Worm (Caenorhabditis elegans) whole organism, young adult: Measurements from ENCODE around the gene Y45F10D.7.

Source experiments
- B0019.2 ChIP-seq: fragments of 200-800 bp; sonication (Bioruptor generic); conservative IDR thresholded peaks from 2 replicates; pipeline ENCODE4 v1.3.6; 2022; ENCODE audit warnings: missing genetic modification reagents, missing genetic modification characterization, missing compliant biosample characterization
- B0035.1 ChIP-seq: sonication (generic microtip); optimal IDR thresholded peaks from 2 replicates; lab custom pipeline; 2016; ENCODE audit warnings: missing genetic modification characterization, mild to moderate bottlenecking, missing compliant biosample characterization, missing genotype, missing genetic modification reagents
- B0261.1 ChIP-seq: sonication (generic microtip); optimal IDR thresholded peaks from 2 replicates; lab custom pipeline; 2016; ENCODE audit warnings: mild to moderate bottlenecking, missing genetic modification characterization, moderate library complexity, missing compliant biosample characterization
- F10E7.11 ChIP-seq: sonication (generic microtip); optimal IDR thresholded peaks from 2 replicates; lab custom pipeline; 2017; ENCODE audit warnings: mild to moderate bottlenecking, missing genetic modification characterization, moderate library complexity, missing compliant biosample characterization
- F39B2.1 ChIP-seq: fragments of 200-800 bp; sonication (Bioruptor generic); IDR thresholded peaks from 2 replicates; pipeline ENCODE4 v1.3.6; 2022; ENCODE audit warnings: missing genetic modification reagents, missing genetic modification characterization, missing compliant biosample characterization
- F52B5.7 ChIP-seq: sonication (generic microtip); optimal IDR thresholded peaks from 2 replicates; lab custom pipeline; 2016; ENCODE audit warnings: mild to moderate bottlenecking, missing genetic modification characterization, missing compliant biosample characterization
- F55B11.4 ChIP-seq: sonication (generic microtip); optimal IDR thresholded peaks from 2 replicates; lab custom pipeline; 2016; ENCODE audit warnings: missing compliant biosample characterization, missing genetic modification characterization, borderline replicate concordance; ENCODE audit not compliant: insufficient read depth
- Y53G8AR.9 ChIP-seq: fragments of 200-800 bp; sonication (Bioruptor generic); conservative IDR thresholded peaks from 2 replicates; pipeline ENCODE4 v1.3.6; 2022; ENCODE audit warnings: missing genetic modification reagents, missing genetic modification characterization, missing compliant biosample characterization
- Y79H2A.3 ChIP-seq: fragments of 200-800 bp; sonication (Bioruptor generic); conservative IDR thresholded peaks from 2 replicates; pipeline ENCODE4 v1.3.6; 2022; ENCODE audit warnings: missing genetic modification reagents, missing genetic modification characterization, missing compliant biosample characterization
- Y95B8A.8 ChIP-seq: fragments of 200-800 bp; sonication (Bioruptor generic); IDR thresholded peaks from 2 replicates; pipeline ENCODE4 v1.3.6; 2022; ENCODE audit warnings: missing genetic modification reagents, missing genetic modification characterization, missing compliant biosample characterization
- akir-1 ChIP-seq: fragments of 200-800 bp; sonication (Bioruptor generic); optimal IDR thresholded peaks from 2 replicates; lab custom pipeline; 2018; ENCODE audit warnings: mild to moderate bottlenecking, missing genetic modification characterization, moderate library complexity, missing compliant biosample characterization
- atf-7 ChIP-seq: sonication (generic microtip); optimal IDR thresholded peaks from 2 replicates; lab custom pipeline; 2017; ENCODE audit warnings: mild to moderate bottlenecking, missing genetic modification characterization, missing compliant biosample characterization
- cebp-2 ChIP-seq: fragments of 200-800 bp; sonication (Bioruptor generic); IDR thresholded peaks from 2 replicates; pipeline ENCODE4 v1.3.6; 2022; ENCODE audit warnings: missing genetic modification characterization, missing compliant biosample characterization
- ceh-40 ChIP-seq: fragments of 200-800 bp; sonication (Bioruptor generic); IDR thresholded peaks from 2 replicates; pipeline ENCODE4 v1.3.6; 2022; ENCODE audit warnings: missing genetic modification characterization, missing compliant biosample characterization
- ceh-58 ChIP-seq: fragments of 200-800 bp; sonication (Bioruptor generic); IDR thresholded peaks from 2 replicates; pipeline ENCODE4 v1.3.6; 2022; ENCODE audit warnings: missing genetic modification characterization, missing compliant biosample characterization
- ceh-79 ChIP-seq: sonication (generic microtip); optimal IDR thresholded peaks from 2 replicates; lab custom pipeline; 2017; ENCODE audit warnings: mild to moderate bottlenecking, missing genetic modification characterization, missing compliant biosample characterization
- chd-7 ChIP-seq: sonication (generic microtip); optimal IDR thresholded peaks from 2 replicates; lab custom pipeline; 2016; ENCODE audit warnings: mild to moderate bottlenecking, missing genetic modification characterization, moderate library complexity, missing compliant biosample characterization
- die-1 ChIP-seq: sonication (generic microtip); optimal IDR thresholded peaks from 2 replicates; lab custom pipeline; 2016; ENCODE audit warnings: missing genotype, mild to moderate bottlenecking, missing genetic modification characterization, missing compliant biosample characterization
- dox-1 ChIP-seq: fragments of 200-800 bp; sonication (Bioruptor generic); IDR thresholded peaks from 2 replicates; pipeline ENCODE4 v1.3.6; 2022; ENCODE audit warnings: missing genetic modification reagents, missing genetic modification characterization, missing compliant biosample characterization
- dpff-1 ChIP-seq: sonication (generic microtip); optimal IDR thresholded peaks from 2 replicates; lab custom pipeline; 2017; ENCODE audit warnings: mild to moderate bottlenecking, missing genetic modification characterization, missing compliant biosample characterization
- lag-1 ChIP-seq: fragments of 200-800 bp; sonication (Bioruptor generic); IDR thresholded peaks from 2 replicates; pipeline ENCODE4 v1.3.6; 2022; ENCODE audit warnings: missing genetic modification reagents, missing genetic modification characterization, missing compliant biosample characterization
- let-607 ChIP-seq, 2 experiments: fragments of 200-800 bp in 1 of 2; sonication (Bioruptor generic) in 1 of 2; sonication (generic microtip) in 1 of 2; optimal IDR thresholded peaks; 2 replicates each; lab custom pipeline; 2016 to 2018; ENCODE audit warnings: mild to moderate bottlenecking in 2 of 2, missing compliant biosample characterization in 2 of 2, missing genetic modification characterization in 2 of 2, moderate library complexity in 2 of 2, missing genotype in 1 of 2
- lin-35 ChIP-seq, 3 experiments: fragments of 150-350 bp in 2 of 3; sonication (generic microtip) in 1 of 3; optimal IDR thresholded peaks; 2 replicates each; lab custom pipeline; 2014 to 2018; ENCODE audit warnings: missing biosample characterization in 3 of 3, missing genetic modification characterization in 3 of 3, missing genetic modification reagents in 3 of 3
- lir-1 ChIP-seq: fragments of 200-800 bp; sonication (Bioruptor generic); conservative IDR thresholded peaks from 2 replicates; pipeline ENCODE4 v1.3.6; 2022; ENCODE audit warnings: missing genetic modification reagents, missing genetic modification characterization, missing compliant biosample characterization
- lsl-1 ChIP-seq: fragments of 200-800 bp; sonication (Bioruptor generic); optimal IDR thresholded peaks from 2 replicates; lab custom pipeline; 2018; ENCODE audit warnings: mild to moderate bottlenecking, missing genetic modification characterization, moderate library complexity, missing compliant biosample characterization
- madf-3 ChIP-seq: fragments of 200-800 bp; sonication (Bioruptor generic); IDR thresholded peaks from 2 replicates; pipeline ENCODE4 v1.3.6; 2022; ENCODE audit warnings: missing genetic modification reagents, missing genetic modification characterization, missing compliant biosample characterization
- mxl-1 ChIP-seq: sonication (generic microtip); optimal IDR thresholded peaks from 2 replicates; lab custom pipeline; 2016; ENCODE audit warnings: missing genetic modification characterization, missing compliant biosample characterization
- nhr-27 ChIP-seq: fragments of 200-800 bp; sonication (Bioruptor generic); optimal IDR thresholded peaks from 2 replicates; lab custom pipeline; 2018; ENCODE audit warnings: mild to moderate bottlenecking, missing genetic modification characterization, moderate library complexity, missing compliant biosample characterization
- nhr-80 ChIP-seq: sonication (generic microtip); optimal IDR thresholded peaks from 2 replicates; lab custom pipeline; 2016; ENCODE audit warnings: missing genetic modification characterization, missing compliant biosample characterization
- pha-4 ChIP-seq: fragments of 150-350 bp; sonication (generic microtip); optimal IDR thresholded peaks from 2 replicates; lab custom pipeline; 2014; ENCODE audit warnings: missing biosample characterization, missing genetic modification reagents, missing genetic modification characterization
- repo-1 ChIP-seq: sonication (generic microtip); optimal IDR thresholded peaks from 2 replicates; lab custom pipeline; 2017; ENCODE audit warnings: mild to moderate bottlenecking, missing genetic modification characterization, missing compliant biosample characterization
- rpc-1 ChIP-seq, 2 experiments: fragments of 150-350 bp in 1 of 2; sonication (generic microtip) in 1 of 2; optimal IDR thresholded peaks; 2 replicates each; lab custom pipeline; 2014 to 2018; ENCODE audit warnings: missing biosample characterization in 1 of 2, missing genetic modification characterization in 1 of 2, missing genetic modification reagents in 1 of 2, missing genotype in 1 of 2
- snpc-1.3 ChIP-seq: sonication (generic microtip); optimal IDR thresholded peaks from 2 replicates; lab custom pipeline; 2017; ENCODE audit warnings: missing genetic modification characterization, mild to moderate bottlenecking, missing compliant biosample characterization, antibody characterized with exemption, moderate library complexity, missing genotype, missing genetic modification reagents; ENCODE audit not compliant: insufficient read depth
- somi-1 ChIP-seq: fragments of 200-800 bp; sonication (Bioruptor generic); optimal IDR thresholded peaks from 2 replicates; lab custom pipeline; 2018; ENCODE audit warnings: mild to moderate bottlenecking, missing genetic modification characterization, missing compliant biosample characterization
- tbp1 ChIP-seq: fragments of 200-800 bp; sonication (Bioruptor generic); optimal IDR thresholded peaks from 2 replicates; lab custom pipeline; 2018; ENCODE audit warnings: mild to moderate bottlenecking, missing genetic modification characterization, missing compliant biosample characterization
- tlf-1 ChIP-seq: fragments of 200-800 bp; sonication (Bioruptor generic); optimal IDR thresholded peaks from 2 replicates; lab custom pipeline; 2018; ENCODE audit warnings: mild to moderate bottlenecking, missing genetic modification characterization, missing compliant biosample characterization
- unc-62 ChIP-seq: fragments of 150-350 bp; optimal IDR thresholded peaks from 2 replicates; lab custom pipeline; 2014; ENCODE audit warnings: missing biosample characterization, missing genetic modification reagents, missing genetic modification characterization
- zfh-2 ChIP-seq: fragments of 200-800 bp; sonication (Bioruptor generic); conservative IDR thresholded peaks from 2 replicates; pipeline ENCODE4 v1.3.6; 2022; ENCODE audit warnings: missing genetic modification reagents, missing genetic modification characterization, missing compliant biosample characterization
- zim-3 ChIP-seq: sonication (generic microtip); optimal IDR thresholded peaks from 2 replicates; lab custom pipeline; 2017; ENCODE audit warnings: mild to moderate bottlenecking, missing genetic modification characterization, moderate library complexity, missing compliant biosample characterization
- ztf-25 ChIP-seq: fragments of 200-800 bp; sonication (Bioruptor generic); IDR thresholded peaks from 2 replicates; pipeline ENCODE4 v1.3.6; 2022; ENCODE audit warnings: missing genetic modification reagents, missing genetic modification characterization, missing compliant biosample characterization
- ztf-26 ChIP-seq: sonication (generic microtip); optimal IDR thresholded peaks from 2 replicates; lab custom pipeline; 2017; ENCODE audit warnings: missing genetic modification characterization, missing compliant biosample characterization
- ztf-3 ChIP-seq: fragments of 200-800 bp; sonication (Bioruptor generic); optimal IDR thresholded peaks from 2 replicates; lab custom pipeline; 2018; ENCODE audit warnings: mild to moderate bottlenecking, missing genetic modification characterization, missing compliant biosample characterization
- ztf-6 ChIP-seq: fragments of 200-800 bp; sonication (Bioruptor generic); IDR thresholded peaks from 2 replicates; pipeline ENCODE4 v1.3.6; 2022; ENCODE audit warnings: missing genetic modification reagents, missing genetic modification characterization, missing compliant biosample characterization

The Y45F10D.7 gene

ce11 chrIV:13764708-13765107 is 24.0 kb upstream of the Y45F10D.7 start:
- TF ChIP-seq ztf-25 (GFP tag; lab: Robert Waterston, UW) (no peak), lag-1 (GFP tag; lab: Robert Waterston, UW) (no peak), ceh-40 (no peak), ceh-79 (tag; lab: Kevin White, UChicago) (no peak), lin-35 (GFP tag; optimal IDR thresholded peaks at IDR 0.05; lab: Kevin White, UChicago) (no peak), B0261.1 (tag; lab: Kevin White, UChicago) (no peak), repo-1 (tag; lab: Kevin White, UChicago) (no peak), zfh-2 (no peak), Y95B8A.8 (GFP tag; lab: Robert Waterston, UW) (no peak), F55B11.4 (no peak), F52B5.7 (tag; lab: Kevin White, UChicago) (no peak), nhr-80 (no peak)

DNA sequence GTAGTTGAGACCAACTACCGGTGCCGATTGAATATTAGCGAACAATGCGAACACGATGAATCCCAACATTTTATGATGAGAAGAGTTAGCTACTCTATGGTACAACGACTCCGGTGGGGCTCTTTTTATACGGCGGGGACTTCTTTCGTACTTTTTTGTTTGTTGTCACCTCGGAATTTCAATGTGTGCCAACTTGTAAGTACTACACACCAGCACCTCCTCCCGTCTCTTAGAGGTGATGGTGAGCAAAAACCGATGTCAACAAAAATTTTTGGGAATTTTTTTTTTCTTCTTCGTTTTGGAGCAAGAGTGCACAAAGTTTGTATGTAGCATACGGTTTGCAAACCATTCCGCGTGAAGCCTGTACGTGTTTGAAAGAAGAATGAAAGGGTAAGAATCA is 14.1 kb upstream of the Y45F10D.7 start, which contains the start of gene Y45F10D.2:
Gene Y45F10D.2 (minus strand): TSS at position 101 of the 400 bp plus-strand sequence.
- TF ChIP-seq B0035.1 (tag; lab: Kevin White, UChicago): no peak
- no peak for TF ChIP-seq somi-1 (GFP tag; lab: Kevin White, UChicago)
- TF ChIP-seq F39B2.1: no peak
- TF ChIP-seq lsl-1 (GFP tag; lab: Kevin White, UChicago): no peak
- no peak for TF ChIP-seq ceh-58 (GFP tag; lab: Robert Waterston, UW)
- no peak for TF ChIP-seq unc-62 (GFP tag; lab: Kevin White, UChicago)
- no peak for TF ChIP-seq chd-7 (tag; lab: Kevin White, UChicago)
- no peak for TF ChIP-seq cebp-2 (GFP tag; lab: Robert Waterston, UW)
- TF ChIP-seq Y79H2A.3 (GFP tag; lab: Robert Waterston, UW): no peak
- no peak for TF ChIP-seq Y95B8A.8 (GFP tag; lab: Robert Waterston, UW)
- TF ChIP-seq zim-3 (tag; lab: Kevin White, UChicago): no peak
- TF ChIP-seq Y53G8AR.9 (GFP tag; lab: Robert Waterston, UW): no peak
- TF ChIP-seq snpc-1.3 (tag; lab: Kevin White, UChicago): no peak
- no peak for TF ChIP-seq lir-1 (GFP tag; lab: Robert Waterston, UW)
- no peak for TF ChIP-seq ztf-26 (tag; lab: Kevin White, UChicago)
- no peak for TF ChIP-seq die-1

DNA sequence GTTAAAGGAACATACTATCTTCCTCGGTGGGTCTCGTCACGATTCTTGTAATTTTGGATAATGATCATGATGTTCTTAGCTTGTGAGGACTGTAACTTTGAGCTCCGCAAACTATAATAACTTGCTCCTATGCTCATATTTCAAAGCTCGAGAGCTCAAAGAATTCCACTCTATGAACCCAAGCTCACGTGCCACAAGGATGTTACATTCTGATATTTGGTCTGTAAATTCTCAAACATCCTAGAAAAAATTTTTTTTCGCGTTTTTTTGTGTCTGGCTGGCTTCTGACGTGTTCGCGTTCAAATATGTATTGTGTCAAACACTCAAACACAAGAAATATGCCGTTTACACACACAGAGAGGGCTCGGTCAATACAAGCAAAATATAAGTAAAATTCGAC is 12.6 kb upstream of the Y45F10D.7 start, which contains the start of gene Y45F10D.16:
Gene Y45F10D.16 (plus strand): TSS at position 301 of the 400 bp plus-strand sequence.
- TF ChIP-seq mxl-1 (no peak), ztf-3 (GFP tag; lab: Kevin White, UChicago) (no peak), F10E7.11 (tag; lab: Kevin White, UChicago) (no peak), atf-7 (tag; lab: Kevin White, UChicago) (no peak), let-607 (tag; optimal IDR thresholded peaks at IDR 0.05; lab: Kevin White, UChicago) (no peak), madf-3 (GFP tag; lab: Robert Waterston, UW) (no peak), pha-4 (tag; lab: Kevin White, UChicago) (no peak), rpc-1 (optimal IDR thresholded peaks at IDR 0.05; lab: Kevin White, UChicago) (no peak), rpc-1 (tag; optimal IDR thresholded peaks at IDR 0.05; lab: Kevin White, UChicago) (no peak), dpff-1 (no peak), tlf-1 (no peak), B0019.2 (no peak), ztf-6 (GFP tag; lab: Robert Waterston, UW) (no peak), dox-1 (no peak), nhr-27 (tag; lab: Kevin White, UChicago) (no peak), tbp1 (no peak), chd-7 (tag; lab: Kevin White, UChicago) (no peak), akir-1 (GFP tag; lab: Kevin White, UChicago) (no peak)
- TF ChIP-seq, all 124 proteins: peak for 0
